Worm (Caenorhabditis elegans) whole organism, young adult: Measurements from ENCODE around the gene K09F6.6.

Source experiments
- aptf-2 ChIP-seq: fragments of 200-800 bp; sonication (Bioruptor generic); conservative IDR thresholded peaks from 2 replicates; pipeline ENCODE4 v1.3.6; 2022; ENCODE audit warnings: missing genetic modification reagents, missing genetic modification characterization, missing compliant biosample characterization
- sdz-38 ChIP-seq: sonication (generic microtip); optimal IDR thresholded peaks from 2 replicates; lab custom pipeline; 2016; ENCODE audit warnings: missing genotype, missing genetic modification characterization, missing compliant biosample characterization
- tbp1 ChIP-seq: fragments of 200-800 bp; sonication (Bioruptor generic); optimal IDR thresholded peaks from 2 replicates; lab custom pipeline; 2018; ENCODE audit warnings: mild to moderate bottlenecking, missing genetic modification characterization, missing compliant biosample characterization

- TF ChIP-seq aptf-2 (GFP tag; lab: Robert Waterston, UW) (no peak), tbp1 (GFP tag; lab: Kevin White, UChicago) (no peak), sdz-38 (no peak)
Observed at ce11 chrII:2289441-2289840, 10.3 kb upstream of the K09F6.6 start.
